Worm (Caenorhabditis elegans): ENCODE measurements around the gene che-7.

DNA sequence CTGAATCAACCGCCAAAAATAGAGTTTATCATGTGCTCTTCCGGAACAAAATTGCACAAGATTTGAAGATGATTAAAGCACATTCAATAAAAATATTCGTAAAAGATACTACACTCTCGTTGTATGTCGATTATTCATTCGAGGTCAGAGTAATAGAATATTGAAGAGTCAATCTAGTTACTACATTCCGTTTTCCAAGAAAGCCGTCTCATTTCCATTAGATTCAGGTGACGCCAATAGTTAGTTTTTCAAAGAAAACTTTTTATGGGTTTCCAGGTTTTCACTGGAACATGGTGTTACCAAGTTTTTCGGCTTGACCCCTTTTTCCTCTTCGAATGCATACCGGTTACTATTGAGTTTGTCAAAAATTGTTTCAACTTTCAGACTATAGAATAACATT is 1.5 kb upstream of the che-7 start:
- TF ChIP-seq elt-2 (tag; optimal IDR thresholded peaks at IDR 0.05) (no peak), elt-1 (tag; optimal IDR thresholded peaks at IDR 0.05) (no peak), ztf-4 (tag; optimal IDR thresholded peaks at IDR 0.05) (no peak), unc-62 (GFP tag; optimal IDR thresholded peaks at IDR 0.05) (no peak), nhr-237 (tag; optimal IDR thresholded peaks at IDR 0.05) (no peak), unc-39 (tag; optimal IDR thresholded peaks at IDR 0.05) (no peak)
